Worm (Caenorhabditis elegans): ENCODE measurements around the gene Y25C1A.2.

ce11 chrII:3110099-3110498, 2.3 kb upstream of the Y25C1A.2 start:
- TF ChIP-seq nfya-1 (tag; optimal IDR thresholded peaks at IDR 0.05): no peak
- TF ChIP-seq ets-4 (tag; optimal IDR thresholded peaks at IDR 0.05): no peak
- TF ChIP-seq tbx-7 (tag; optimal IDR thresholded peaks at IDR 0.05): no peak
- no peak for TF ChIP-seq nhr-11 (tag; optimal IDR thresholded peaks at IDR 0.05)
- TF ChIP-seq ahr-1 (tag; optimal IDR thresholded peaks at IDR 0.05): no peak
- TF ChIP-seq fkh-10 (GFP tag; optimal IDR thresholded peaks at IDR 0.05): no peak
- TF ChIP-seq dve-1 (tag; optimal IDR thresholded peaks at IDR 0.05): no peak
- TF ChIP-seq lin-11 (tag; optimal IDR thresholded peaks at IDR 0.05): no peak
- TF ChIP-seq pha-4 (tag; optimal IDR thresholded peaks at IDR 0.05): no peak
- TF ChIP-seq syd-9 (tag; optimal IDR thresholded peaks at IDR 0.05): no peak
- no peak for TF ChIP-seq ztf-16 (tag; optimal IDR thresholded peaks at IDR 0.05)
- no peak for TF ChIP-seq nhr-232 (tag; optimal IDR thresholded peaks at IDR 0.05)
- TF ChIP-seq ceh-31 (tag; optimal IDR thresholded peaks at IDR 0.05): no peak
